Fruit fly (Drosophila melanogaster): Measurements from ENCODE around the gene hyx.

The hyx gene

dm6 chr3R:8992928-8993579 lies 45.5 kb upstream of the hyx start, which contains the start of gene CG11975 (continued):
- TF ChIP-seq cas (GFP tag; IDR thresholded peaks at IDR 0.05) (no peak), CG32767 (GFP tag; IDR thresholded peaks at IDR 0.05) (no peak), br (optimal IDR thresholded peaks at IDR 0.05) (no peak), CG18599 (GFP tag; optimal IDR thresholded peaks at IDR 0.05) (peak; percentile 80), Fer3 (tag; optimal IDR thresholded peaks at IDR 0.05) (no peak), hth (optimal IDR thresholded peaks at IDR 0.05) (no peak), CG11093 (GFP tag; IDR thresholded peaks at IDR 0.05) (no peak), ranshi (GFP tag; IDR thresholded peaks at IDR 0.05) (0 out of 2 replicates have a peak, but pooled peaks have one; percentile 53), CG11560 (tag; IDR thresholded peaks at IDR 0.05) (no peak; the same call in 2 of the 3 replicates), HHEX (GFP tag; optimal IDR thresholded peaks at IDR 0.05) (peak; percentile 66), nerfin-2 (GFP tag; IDR thresholded peaks at IDR 0.05; ENCODE audit: partially characterized antibody) (no peak), CG7556 (GFP tag; optimal IDR thresholded peaks at IDR 0.05) (peak; percentile 62), CG3995 (GFP tag; optimal IDR thresholded peaks at IDR 0.05) (peak; percentile 64), Doc3 (GFP tag; IDR thresholded peaks at IDR 0.05; ENCODE audit: partially characterized antibody) (peak; percentile 66; the same call in 2 of the 3 replicates)

dm6 chr3R:8997397-8997796 lies 41.2 kb upstream of the hyx start, which contains the start of gene CG11977:
TSS of gene CG11977 (plus strand) at chr3R:8997697.
- TF ChIP-seq CG2678 (tag; optimal IDR thresholded peaks at IDR 0.05): no peak
- no peak for TF ChIP-seq CG10543 (GFP tag; optimal IDR thresholded peaks at IDR 0.05)
- no peak for TF ChIP-seq CG7357 (GFP tag; IDR thresholded peaks at IDR 0.05)
- TF ChIP-seq CG9609 (GFP tag; optimal IDR thresholded peaks at IDR 0.05): no peak
- no peak for TF ChIP-seq CG12236 (GFP tag; optimal IDR thresholded peaks at IDR 0.05)

dm6 chr3R:8998243-8998642 lies 40.3 kb upstream of the hyx start:
- TF ChIP-seq tgo (GFP tag; IDR thresholded peaks at IDR 0.05): 0 out of 3 replicates have a peak, but pooled peaks have one; percentile 17
- TF ChIP-seq CG11723 (GFP tag; optimal IDR thresholded peaks at IDR 0.05): no peak

dm6 chr3R:9001720-9002240 lies 36.8 kb upstream of the hyx start:
- peak; percentile 63 for TF ChIP-seq oc (tag; optimal IDR thresholded peaks at IDR 0.05)
- no peak for TF ChIP-seq CG14860 (GFP tag; IDR thresholded peaks at IDR 0.05; ENCODE audit: partially characterized antibody)
- TF ChIP-seq chinmo (GFP tag; IDR thresholded peaks at IDR 0.05; ENCODE audit: partially characterized antibody): 0 out of 4 replicates have a peak, but pooled peaks have one; percentile 43
- TF ChIP-seq maf-S (GFP tag; optimal IDR thresholded peaks at IDR 0.05): no peak
- no peak for TF ChIP-seq HLH4C (GFP tag; IDR thresholded peaks at IDR 0.05; ENCODE audit: partially characterized antibody)
- TF ChIP-seq CG12769 (tag; optimal IDR thresholded peaks at IDR 0.05): peak; percentile 89
- TF ChIP-seq nau (GFP tag; optimal IDR thresholded peaks at IDR 0.05): no peak
- TF ChIP-seq gfzf (GFP tag; optimal IDR thresholded peaks at IDR 0.05): no peak
- TF ChIP-seq Deaf1 (tag; optimal IDR thresholded peaks at IDR 0.05): peak; percentile 87
- peak; percentile 25; the same call in 1 of the 2 replicates for TF ChIP-seq CG13287 (GFP tag; IDR thresholded peaks at IDR 0.05; ENCODE audit: partially characterized antibody)
- no peak for TF ChIP-seq scrt (GFP tag; optimal IDR thresholded peaks at IDR 0.05)
- TF ChIP-seq Dbx (GFP tag; IDR thresholded peaks at IDR 0.05): peak; percentile 14; the same call in 1 of the 3 replicates
- TF ChIP-seq fd64A (GFP tag; optimal IDR thresholded peaks at IDR 0.05): no peak
- no peak for TF ChIP-seq PHDP (tag; optimal IDR thresholded peaks at IDR 0.05)
- no peak for TF ChIP-seq lmd (GFP tag; IDR thresholded peaks at IDR 0.05)
- TF ChIP-seq mld (GFP tag; IDR thresholded peaks at IDR 0.05; ENCODE audit: partially characterized antibody): no peak
- no peak for TF ChIP-seq ab (GFP tag; optimal IDR thresholded peaks at IDR 0.05)
- no peak for TF ChIP-seq Hmx (GFP tag; optimal IDR thresholded peaks at IDR 0.05)
- TF ChIP-seq stc (GFP tag; IDR thresholded peaks at IDR 0.05): 0 out of 2 replicates have a peak, but pooled peaks have one; percentile 11
- TF ChIP-seq D19B (GFP tag; optimal IDR thresholded peaks at IDR 0.05): no peak
- TF ChIP-seq Trl (optimal IDR thresholded peaks at IDR 0.05): no peak
- no peak for TF ChIP-seq Trl (GFP tag; optimal IDR thresholded peaks at IDR 0.05)
- TF ChIP-seq ash1 (GFP tag; optimal IDR thresholded peaks at IDR 0.05): no peak
- no peak for TF ChIP-seq pfk (GFP tag; optimal IDR thresholded peaks at IDR 0.05)
